Worm (Caenorhabditis elegans): Measurements from ENCODE around the gene srg-47.

srg-47 gene

ce11 chrV:14523788-14524582 lies 32.1 kb downstream of the srg-47 start, which contains the start of gene ril-1 (continued):
- TF ChIP-seq Y5F2A.4 (GFP tag; optimal IDR thresholded peaks at IDR 0.05): no peak
- TF ChIP-seq nhr-28 (tag; optimal IDR thresholded peaks at IDR 0.05): peak; percentile 59
- TF ChIP-seq hlh-30 (tag; optimal IDR thresholded peaks at IDR 0.05; ENCODE audit: insufficient read depth): peak; percentile 35
- TF ChIP-seq nhr-6 (tag; optimal IDR thresholded peaks at IDR 0.05): peak; percentile 89
- no peak for TF ChIP-seq ceh-44 (GFP tag; IDR thresholded peaks at IDR 0.05)
- peak in 1 of 2 experiments; percentile 28 for TF ChIP-seq hif-1 (tag; optimal IDR thresholded peaks at IDR 0.05)
- no peak for TF ChIP-seq zfp-2 (tag; optimal IDR thresholded peaks at IDR 0.05)
- no peak for TF ChIP-seq spr-3 (GFP tag; optimal IDR thresholded peaks at IDR 0.05)
- TF ChIP-seq F37D6.2 (tag; optimal IDR thresholded peaks at IDR 0.05): no peak
- peak; percentile 41 for TF ChIP-seq rbr-2 (tag; optimal IDR thresholded peaks at IDR 0.05)
- no peak for TF ChIP-seq nhr-10 (tag; optimal IDR thresholded peaks at IDR 0.05)
- TF ChIP-seq nhr-102 (tag; optimal IDR thresholded peaks at IDR 0.05): no peak
- no peak for TF ChIP-seq T20F7.1 (GFP tag; optimal IDR thresholded peaks at IDR 0.05)
- no peak for TF ChIP-seq ZK337.2 (GFP tag; IDR thresholded peaks at IDR 0.05)
- peak; percentile 77 for TF ChIP-seq aha-1 (tag)
- peak; percentile 40 for TF ChIP-seq lin-13 (GFP tag; optimal IDR thresholded peaks at IDR 0.05)
- TF ChIP-seq unc-62 (GFP tag; optimal IDR thresholded peaks at IDR 0.05 in 1 of 2): no peak
- TF ChIP-seq unc-62 (tag; optimal IDR thresholded peaks at IDR 0.05): no peak
- TF ChIP-seq aly-2 (tag; optimal IDR thresholded peaks at IDR 0.05): no peak
- TF ChIP-seq ama-1 (optimal IDR thresholded peaks at IDR 0.05): no peak
- TF ChIP-seq T26A8.4 (GFP tag; IDR thresholded peaks at IDR 0.05): no peak
- TF ChIP-seq nhr-77 (tag; optimal IDR thresholded peaks at IDR 0.05): peak; percentile 43
- TF ChIP-seq ztf-7 (tag; optimal IDR thresholded peaks at IDR 0.05): no peak
- TF ChIP-seq lsy-2 (tag; optimal IDR thresholded peaks at IDR 0.05): peak in 1 of 2 experiments; percentile 66
- TF ChIP-seq nhr-42 (GFP tag; IDR thresholded peaks at IDR 0.05): no peak
- TF ChIP-seq ceh-28 (tag; optimal IDR thresholded peaks at IDR 0.05): no peak
- no peak for TF ChIP-seq fos-1 (tag; optimal IDR thresholded peaks at IDR 0.05)

ce11 chrV:14523105-14523504 lies 33.0 kb downstream of the srg-47 start, which contains the start of gene C53A5.2:
Gene C53A5.2 (minus strand): TSS chrV:14523205.
- TF ChIP-seq T20F7.1 (GFP tag; optimal IDR thresholded peaks at IDR 0.05): no peak
- no peak for TF ChIP-seq ceh-82 (tag; optimal IDR thresholded peaks at IDR 0.05)
- TF ChIP-seq saeg-2 (GFP tag; IDR thresholded peaks at IDR 0.05): no peak
- TF ChIP-seq egl-27 (tag; optimal IDR thresholded peaks at IDR 0.05): no peak
- TF ChIP-seq aha-1 (tag): no peak
- no peak for TF ChIP-seq unc-130 (GFP tag; optimal IDR thresholded peaks at IDR 0.05)

DNA sequence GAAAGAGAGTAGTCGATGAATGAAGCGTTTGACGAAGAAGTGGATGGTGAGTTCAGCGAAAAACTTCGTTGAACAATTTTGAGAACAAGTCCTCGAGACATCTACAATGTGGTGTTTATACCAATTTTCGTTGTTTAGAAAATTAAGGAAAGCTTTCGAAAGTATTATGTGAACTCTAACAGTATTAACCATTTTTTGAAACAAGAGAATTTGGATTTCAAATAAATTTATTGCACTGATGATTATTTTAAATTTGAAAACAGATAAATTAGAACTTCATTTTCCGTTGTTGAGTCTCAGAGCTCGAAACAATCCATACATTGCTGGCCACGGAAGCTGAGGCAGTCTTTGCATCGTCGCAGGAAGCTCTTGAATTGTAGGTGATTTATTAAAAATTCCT lies 33.6 kb downstream of the srg-47 start, which contains the start of gene C53A5.16:
C53A5.16 (minus strand) TSS at position 101 of the 400 bp plus-strand sequence.
- TF ChIP-seq pha-4 (GFP tag; IDR thresholded peaks at IDR 0.05) (no peak), pha-4 (tag; optimal IDR thresholded peaks at IDR 0.05) (no peak), mep-1 (tag; optimal IDR thresholded peaks at IDR 0.05) (no peak), set-16 (GFP tag; IDR thresholded peaks at IDR 0.05) (no peak), lir-3 (tag; optimal IDR thresholded peaks at IDR 0.05) (no peak), mes-2 (tag; optimal IDR thresholded peaks at IDR 0.05; ENCODE audit: poor library complexity, severe bottlenecking) (no peak), unc-62 (GFP tag; optimal IDR thresholded peaks at IDR 0.05 in 1 of 2) (no peak), unc-62 (tag; optimal IDR thresholded peaks at IDR 0.05) (no peak), daf-12 (tag; optimal IDR thresholded peaks at IDR 0.05) (no peak)

All from whole organism, L4 larva.